Fruit fly (Drosophila melanogaster) whole organism, embryonic: ENCODE data around the gene Mst98Ca.
A peak's percentile ranks its signal among the peaks of the same experiment; 100 is the strongest.

Experiments
- ATbp ChIP-seq: fragments of 200-800 bp; sonication (Bioruptor generic); optimal IDR thresholded peaks from 2 replicates; lab custom pipeline; 2017; ENCODE audit warnings: missing biosample characterization, mild to moderate bottlenecking, missing genetic modification characterization, missing genetic modification reagents
- CG10147 ChIP-seq: fragments of 200-800 bp; sonication (Bioruptor generic); optimal IDR thresholded peaks from 2 replicates; lab custom pipeline; 2019; ENCODE audit warnings: missing biosample characterization, mild to moderate bottlenecking, missing genetic modification characterization, moderate library complexity
- CG10209 ChIP-seq: fragments of 200-800 bp; sonication (Bioruptor generic); optimal IDR thresholded peaks from 3 replicates; lab custom pipeline; 2017; ENCODE audit warnings: missing biosample characterization, mild to moderate bottlenecking, missing genetic modification characterization, missing genetic modification reagents
- CG10565 ChIP-seq: fragments of 200-800 bp; sonication (Bioruptor generic); optimal IDR thresholded peaks from 3 replicates; lab custom pipeline; 2016; ENCODE audit warnings: missing biosample characterization, mild to moderate bottlenecking, missing genetic modification characterization
- CG11695 ChIP-seq: fragments of 200-800 bp; sonication (Bioruptor generic); IDR thresholded peaks from 3 replicates; pipeline ENCODE4 v1.3.6; 2022; ENCODE audit warnings: missing biosample characterization, missing genetic modification characterization
- CG12236 ChIP-seq: fragments of 200-800 bp; sonication (Bioruptor generic); optimal IDR thresholded peaks from 2 replicates; lab custom pipeline; 2016; ENCODE audit warnings: missing biosample characterization, missing genetic modification characterization
- CG1233 ChIP-seq: fragments of 200-800 bp; sonication (Bioruptor generic); optimal IDR thresholded peaks from 4 replicates; lab custom pipeline; 2018; ENCODE audit warnings: missing biosample characterization, mild to moderate bottlenecking, missing genetic modification characterization
- CG13287 ChIP-seq: fragments of 200-800 bp; sonication (Bioruptor generic); IDR thresholded peaks from 2 replicates; pipeline ENCODE4 v1.3.6; 2022; ENCODE audit warnings: missing biosample characterization, missing genetic modification characterization; ENCODE audit not compliant: partially characterized antibody
- CG13894 ChIP-seq: fragments of 200-800 bp; sonication (Bioruptor generic); optimal IDR thresholded peaks from 3 replicates; lab custom pipeline; 2018; ENCODE audit warnings: missing biosample characterization, mild to moderate bottlenecking, missing genetic modification characterization, moderate library complexity
- CG1529 ChIP-seq: fragments of 200-800 bp; sonication (Bioruptor generic); optimal IDR thresholded peaks from 3 replicates; lab custom pipeline; 2018; ENCODE audit warnings: missing biosample characterization, missing genetic modification characterization
- CG16863 ChIP-seq: fragments of 200-800 bp; sonication (Bioruptor generic); optimal IDR thresholded peaks from 3 replicates; lab custom pipeline; 2016; ENCODE audit warnings: missing biosample characterization, missing genetic modification characterization
- CG17328 ChIP-seq: fragments of 200-800 bp; sonication (Bioruptor generic); IDR thresholded peaks from 2 replicates; pipeline ENCODE4 v1.3.6; 2022; ENCODE audit warnings: missing biosample characterization, missing genetic modification characterization
- CG17359 ChIP-seq: fragments of 200-800 bp; sonication (Bioruptor generic); optimal IDR thresholded peaks from 3 replicates; lab custom pipeline; 2018; ENCODE audit warnings: missing biosample characterization, mild to moderate bottlenecking, missing genetic modification characterization, moderate library complexity
- CG17829 ChIP-seq: fragments of 200-800 bp; optimal IDR thresholded peaks from 2 replicates; lab custom pipeline; 2019; ENCODE audit warnings: missing biosample characterization, mild to moderate bottlenecking, missing genetic modification characterization, moderate library complexity
- CG18599 ChIP-seq: fragments of 200-800 bp; sonication (Bioruptor generic); optimal IDR thresholded peaks from 3 replicates; lab custom pipeline; 2017; ENCODE audit warnings: missing biosample characterization, missing genetic modification characterization, mild to moderate bottlenecking, moderate library complexity, missing genetic modification reagents
- CG2129 ChIP-seq: fragments of 200-800 bp; sonication (Bioruptor generic); IDR thresholded peaks from 2 replicates; pipeline ENCODE4 v1.3.6; 2022; ENCODE audit warnings: missing biosample characterization, missing genetic modification characterization; ENCODE audit not compliant: partially characterized antibody
- CG2199 ChIP-seq: fragments of 200-800 bp; sonication (Bioruptor generic); IDR thresholded peaks from 3 replicates; pipeline ENCODE4 v1.3.6; 2022; ENCODE audit warnings: missing biosample characterization, missing genetic modification characterization
- CG2678 ChIP-seq: fragments of 200-800 bp; sonication (Bioruptor generic); optimal IDR thresholded peaks from 3 replicates; lab custom pipeline; 2019; ENCODE audit warnings: missing biosample characterization, mild to moderate bottlenecking, missing genetic modification characterization, moderate library complexity
- CG30403 ChIP-seq: fragments of 200-800 bp; sonication (Bioruptor generic); optimal IDR thresholded peaks from 3 replicates; lab custom pipeline; 2016; ENCODE audit warnings: missing biosample characterization, missing genetic modification characterization
- CG31224 ChIP-seq: fragments of 200-800 bp; sonication (Bioruptor generic); IDR thresholded peaks from 2 replicates; pipeline ENCODE4 v1.3.6; 2022; ENCODE audit warnings: missing biosample characterization, missing genetic modification characterization
- CG31441 ChIP-seq: fragments of 200-800 bp; sonication (Bioruptor generic); IDR thresholded peaks from 2 replicates; pipeline ENCODE4 v1.3.6; 2022; ENCODE audit warnings: missing biosample characterization, missing genetic modification characterization
- CG4328 ChIP-seq: fragments of 200-800 bp; sonication (Bioruptor generic); optimal IDR thresholded peaks from 3 replicates; lab custom pipeline; 2017; ENCODE audit warnings: missing biosample characterization, missing genetic modification reagents, missing genetic modification characterization
- CG6175 ChIP-seq: fragments of 200-800 bp; sonication (Bioruptor generic); IDR thresholded peaks from 3 replicates; pipeline ENCODE4 v1.3.6; 2022; ENCODE audit warnings: missing biosample characterization, missing genetic modification characterization
- CG8281 ChIP-seq: fragments of 200-800 bp; sonication (Bioruptor generic); optimal IDR thresholded peaks from 2 replicates; lab custom pipeline; 2018; ENCODE audit warnings: missing biosample characterization, mild to moderate bottlenecking, missing genetic modification characterization, moderate library complexity
- CG8478 ChIP-seq: fragments of >200 bp; optimal IDR thresholded peaks from 2 replicates; lab custom pipeline; 2018
- D19A ChIP-seq: fragments of 200-800 bp; optimal IDR thresholded peaks from 3 replicates; lab custom pipeline; 2019; ENCODE audit warnings: missing biosample characterization, mild to moderate bottlenecking, missing genetic modification characterization, moderate library complexity
- Doc3 ChIP-seq: fragments of 200-800 bp; sonication (Bioruptor generic); IDR thresholded peaks from 3 replicates; pipeline ENCODE4 v1.3.6; 2022; ENCODE audit warnings: missing biosample characterization, missing genetic modification characterization; ENCODE audit not compliant: partially characterized antibody
- E2f1 ChIP-seq: fragments of 200-800 bp; sonication (Bioruptor generic); IDR thresholded peaks from 2 replicates; pipeline ENCODE4 v1.3.6; 2022; ENCODE audit warnings: missing biosample characterization, missing genetic modification characterization
- Hr3 ChIP-seq: fragments of 200-800 bp; sonication (Bioruptor generic); optimal IDR thresholded peaks from 3 replicates; lab custom pipeline; 2016; ENCODE audit warnings: missing biosample characterization, missing genetic modification characterization
- Med ChIP-seq: fragments of 200-800 bp; sonication (Bioruptor generic); peaks from one replicate; lab custom pipeline; 2016; ENCODE audit warnings: missing biosample characterization, missing genetic modification characterization, mild to moderate bottlenecking, inconsistent platforms, moderate library complexity
- Meics ChIP-seq: fragments of 200-800 bp; sonication (Bioruptor generic); optimal IDR thresholded peaks from 2 replicates; lab custom pipeline; 2017; ENCODE audit warnings: missing biosample characterization, mild to moderate bottlenecking, missing genetic modification characterization
- Myb ChIP-seq: fragments of 200-800 bp; sonication (Bioruptor generic); optimal IDR thresholded peaks from 2 replicates; lab custom pipeline; 2016; ENCODE audit warnings: missing biosample characterization, missing genetic modification characterization
- NFAT ChIP-seq: fragments of 200-800 bp; sonication (Bioruptor generic); IDR thresholded peaks from 2 replicates; pipeline ENCODE4 v1.3.6; 2022; ENCODE audit warnings: missing biosample characterization, missing genetic modification characterization
- Nf-YB ChIP-seq: fragments of 200-800 bp; sonication (Bioruptor generic); optimal IDR thresholded peaks from 3 replicates; lab custom pipeline; 2019; ENCODE audit warnings: missing biosample characterization, mild to moderate bottlenecking, missing genetic modification characterization, moderate library complexity
- Oli ChIP-seq: fragments of 200-800 bp; sonication (Bioruptor generic); optimal IDR thresholded peaks from 2 replicates; lab custom pipeline; 2018; ENCODE audit warnings: missing biosample characterization, mild to moderate bottlenecking, missing genetic modification characterization, moderate library complexity
- Opbp ChIP-seq: fragments of 200-800 bp; sonication (Bioruptor generic); IDR thresholded peaks from 3 replicates; pipeline ENCODE4 v1.3.6; 2022; ENCODE audit warnings: missing biosample characterization, missing genetic modification characterization; ENCODE audit not compliant: partially characterized antibody
- Sry-δ ChIP-seq: fragments of 200-800 bp; sonication (Bioruptor generic); optimal IDR thresholded peaks from 2 replicates; lab custom pipeline; 2016; ENCODE audit warnings: missing biosample characterization, missing genetic modification characterization
- fd102C ChIP-seq: fragments of 200-800 bp; sonication (Bioruptor generic); optimal IDR thresholded peaks from 2 replicates; lab custom pipeline; 2018; ENCODE audit warnings: missing biosample characterization, mild to moderate bottlenecking, missing genetic modification characterization, moderate library complexity
- fd3F ChIP-seq: fragments of 200-800 bp; sonication (Bioruptor generic); optimal IDR thresholded peaks from 2 replicates; lab custom pipeline; 2018; ENCODE audit warnings: missing biosample characterization, mild to moderate bottlenecking, missing genetic modification characterization, moderate library complexity
- fu2 ChIP-seq: fragments of 200-800 bp; sonication (Bioruptor generic); optimal IDR thresholded peaks from 2 replicates; lab custom pipeline; 2016; ENCODE audit warnings: missing biosample characterization, missing genetic modification characterization
- ind ChIP-seq: fragments of 200-800 bp; sonication (Bioruptor generic); optimal IDR thresholded peaks from 3 replicates; lab custom pipeline; 2016; ENCODE audit warnings: missing biosample characterization, missing genetic modification characterization
- jumu ChIP-seq: fragments of 200-800 bp; sonication (Bioruptor generic); optimal IDR thresholded peaks from 3 replicates; lab custom pipeline; 2016; ENCODE audit warnings: missing biosample characterization, missing genetic modification characterization
- nau ChIP-seq: fragments of 200-800 bp; sonication (Bioruptor generic); optimal IDR thresholded peaks from 3 replicates; lab custom pipeline; 2017; ENCODE audit warnings: missing biosample characterization, mild to moderate bottlenecking, missing genetic modification characterization, missing genetic modification reagents
- nmo ChIP-seq: fragments of 200-800 bp; sonication (Bioruptor generic); optimal IDR thresholded peaks from 2 replicates; lab custom pipeline; 2018; ENCODE audit warnings: missing biosample characterization, mild to moderate bottlenecking, missing genetic modification characterization, moderate library complexity
- phol ChIP-seq: fragments of 200-800 bp; sonication (Bioruptor generic); optimal IDR thresholded peaks from 3 replicates; lab custom pipeline; 2018; ENCODE audit warnings: missing biosample characterization, mild to moderate bottlenecking, missing genetic modification characterization, moderate library complexity
- rib ChIP-seq: fragments of 200-800 bp; sonication (Bioruptor generic); IDR thresholded peaks from 2 replicates; pipeline ENCODE4 v1.3.6; 2022; ENCODE audit warnings: missing biosample characterization, missing genetic modification characterization
- slbo ChIP-seq: fragments of 200-800 bp; sonication (Bioruptor generic); IDR thresholded peaks from 2 replicates; pipeline ENCODE4 v1.3.6; 2022; ENCODE audit warnings: missing biosample characterization, missing genetic modification characterization
- stc ChIP-seq: fragments of 200-800 bp; sonication (Bioruptor generic); IDR thresholded peaks from 2 replicates; pipeline ENCODE4 v1.3.6; 2022; ENCODE audit warnings: missing biosample characterization, missing genetic modification characterization
- trh ChIP-seq: fragments of 200-800 bp; sonication (Bioruptor generic); optimal IDR thresholded peaks from 2 replicates; lab custom pipeline; 2016; ENCODE audit warnings: missing biosample characterization, missing genetic modification characterization
- twi ChIP-seq: fragments of 200-800 bp; optimal IDR thresholded peaks from 2 replicates; lab custom pipeline; 2019; ENCODE audit warnings: missing biosample characterization, mild to moderate bottlenecking, missing genetic modification characterization, moderate library complexity

The Mst98Ca gene

dm6 chr3R:28332137-28332671 lies 41.1 kb downstream of the Mst98Ca start (continued):
- TF ChIP-seq slbo (GFP tag; lab: Robert Waterston, UW) (peak; percentile 82), Nf-YB (GFP tag; lab: Kevin White, UChicago) (peak; percentile 27), CG1529 (GFP tag; lab: Kevin White, UChicago) (no peak), Myb (GFP tag; lab: Kevin White, UChicago) (peak; percentile 23), ind (GFP tag; lab: Kevin White, UChicago) (peak; percentile 56), rib (0 out of 2 replicates have a peak, but pooled peaks have one; percentile 15), CG31224 (GFP tag; lab: Robert Waterston, UW) (peak; percentile 46), jumu (GFP tag; lab: Kevin White, UChicago) (peak; percentile 27), Meics (peak; percentile 75), fd3F (GFP tag; lab: Kevin White, UChicago) (peak; percentile 64), CG4328 (peak; percentile 22), CG13894 (peak; percentile 70), fd102C (GFP tag; lab: Kevin White, UChicago) (no peak), Sry-δ (GFP tag; lab: Kevin White, UChicago) (no peak), CG8478 (lab: Kevin White, UChicago) (no peak), twi (peak; percentile 65), CG13287 (GFP tag; lab: Robert Waterston, UW) (no peak; the same call in 1 of the 2 replicates), CG2678 (tag; lab: Kevin White, UChicago) (peak; percentile 67), CG8281 (tag; lab: Kevin White, UChicago) (no peak), CG16863 (GFP tag; lab: Kevin White, UChicago) (peak; percentile 33), CG17328 (GFP tag; lab: Robert Waterston, UW) (peak; percentile 61), Med (GFP tag; lab: Kevin White, UChicago) (peak; percentile 91), E2f1 (GFP tag; lab: Robert Waterston, UW) (peak; percentile 55; the same call in 1 of the 2 replicates), phol (tag; lab: Kevin White, UChicago) (peak; percentile 57), Doc3 (GFP tag; lab: Robert Waterston, UW) (no peak), Hr3 (GFP tag; lab: Kevin White, UChicago) (peak; percentile 34), D19A (peak; percentile 12), CG31441 (GFP tag; lab: Robert Waterston, UW) (peak; percentile 51; the same call in 1 of the 2 replicates), CG30403 (GFP tag; lab: Kevin White, UChicago) (peak; percentile 63), CG6175 (GFP tag; lab: Robert Waterston, UW) (peak; percentile 58; the same call in 1 of the 3 replicates), CG2129 (GFP tag; lab: Robert Waterston, UW) (no peak), trh (GFP tag; lab: Kevin White, UChicago) (no peak), CG10147 (GFP tag; lab: Kevin White, UChicago) (peak; percentile 63), CG10565 (GFP tag; lab: Kevin White, UChicago) (no peak), stc (GFP tag; lab: Robert Waterston, UW) (peak; percentile 67), CG12236 (no peak), CG17829 (tag; lab: Kevin White, UChicago) (peak; percentile 20), CG11695 (peak; percentile 70), CG1233 (peak; percentile 23), NFAT (GFP tag; lab: Robert Waterston, UW) (peak; percentile 63), CG2199 (GFP tag; lab: Robert Waterston, UW) (no peak), CG17359 (tag; lab: Kevin White, UChicago) (peak; percentile 66), CG18599 (GFP tag; lab: Kevin White, UChicago) (peak; percentile 80), ATbp (GFP tag; lab: Kevin White, UChicago) (peak; percentile 31), Oli (tag; lab: Kevin White, UChicago) (peak; percentile 67), Opbp (GFP tag; lab: Robert Waterston, UW) (no peak), fu2 (GFP tag; lab: Kevin White, UChicago) (peak; percentile 39), nmo (GFP tag; lab: Kevin White, UChicago) (peak; percentile 40), nau (GFP tag; lab: Kevin White, UChicago) (peak; percentile 76), CG10209 (GFP tag; lab: Kevin White, UChicago) (peak; percentile 43)
